Worm (Caenorhabditis elegans) whole organism, L4/young adult: Measurements from ENCODE around the gene ccdc-149.
A peak's percentile ranks its signal among the peaks of the same experiment; 100 is the strongest.

Experiments
- W03F9.2 ChIP-seq: fragments of 150-350 bp; optimal IDR thresholded peaks from 2 replicates; lab custom pipeline; 2014; ENCODE audit warnings: missing biosample characterization, missing genetic modification characterization
- dao-5 ChIP-seq: sonication (generic microtip); optimal IDR thresholded peaks from 2 replicates; lab custom pipeline; 2016; ENCODE audit warnings: missing genotype, missing genetic modification characterization, moderate library complexity, missing compliant biosample characterization
- him-1 ChIP-seq: sonication (generic microtip); optimal IDR thresholded peaks from 2 replicates; lab custom pipeline; 2016; ENCODE audit warnings: missing genotype, missing genetic modification reagents, missing genetic modification characterization, missing compliant biosample characterization

DNA sequence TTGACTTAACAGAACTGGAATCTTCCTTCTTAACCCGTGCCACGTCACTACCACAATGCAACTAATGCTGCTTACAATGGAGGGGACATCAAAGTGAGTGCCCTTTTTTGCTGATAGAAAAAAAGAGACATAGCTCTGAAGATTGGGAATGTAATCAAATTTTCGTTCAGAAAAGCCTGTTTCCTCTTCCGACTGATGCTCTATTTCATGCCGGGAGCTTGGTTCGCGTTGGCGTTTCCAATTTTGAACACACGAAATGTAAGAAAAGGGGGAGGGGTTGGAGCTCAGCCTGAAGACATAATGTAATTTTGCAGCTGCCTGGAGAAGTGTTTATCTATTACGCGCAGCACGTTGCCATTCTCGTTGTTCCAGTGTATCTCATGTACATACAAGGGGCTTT, 46.9 kb upstream of the ccdc-149 start:
- TF ChIP-seq dao-5 (tag; lab: Kevin White, UChicago): no peak
- TF ChIP-seq him-1: peak; percentile 17
- TF ChIP-seq W03F9.2 (tag; lab: Kevin White, UChicago): no peak
